Fruit fly (Drosophila melanogaster) whole organism, embryonic: ENCODE results near the gene fzy.

ENCODE experiments used
- stwl ChIP-seq: fragments of 200-800 bp; sonication (Bioruptor generic); optimal IDR thresholded peaks from 3 replicates; lab custom pipeline; 2018; ENCODE audit warnings: missing biosample characterization, mild to moderate bottlenecking, missing genetic modification characterization, moderate library complexity
- ttk ChIP-seq: fragments of 200-800 bp; sonication (Bioruptor generic); IDR thresholded peaks from 2 replicates; pipeline ENCODE4 v2.1.2; 2022; ENCODE audit warnings: missing biosample characterization, missing genetic modification characterization

- TF ChIP-seq ttk (GFP tag; lab: Robert Waterston, UW) (no peak), stwl (tag; lab: Kevin White, UChicago) (no peak)
Observed at dm6 chr2L:16286360-16287005, 24.3 kb upstream of the fzy start.
